Worm (Caenorhabditis elegans): ENCODE data around the gene ZK1290.14.

DNA sequence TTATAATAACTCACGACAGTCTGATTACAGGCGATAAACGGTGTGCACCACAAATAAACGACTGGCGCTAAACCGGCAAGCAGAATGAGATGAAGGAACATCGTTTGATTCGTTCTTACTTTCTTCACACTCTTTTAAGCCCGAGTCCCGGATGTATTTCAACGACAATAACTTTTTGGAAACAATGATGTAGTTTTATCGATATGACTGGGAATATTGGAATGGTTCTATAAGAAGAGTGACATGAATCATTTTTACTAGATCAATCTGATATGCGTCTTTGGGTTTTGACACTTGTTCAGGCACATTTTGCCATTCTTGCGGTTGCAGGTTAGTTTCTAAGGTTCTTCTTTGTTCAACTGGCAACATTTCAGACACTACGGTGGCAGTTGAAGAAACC lies 6.1 kb upstream of the ZK1290.14 start, which contains the start of the genes ZK1290.11 and ZK1290.1:
- TF ChIP-seq him-1 (tag; optimal IDR thresholded peaks at IDR 0.05) (no peak), dao-5 (tag; optimal IDR thresholded peaks at IDR 0.05) (no peak), W03F9.2 (tag; optimal IDR thresholded peaks at IDR 0.05) (no peak)

Measured in whole organism, L4/young adult.